Fruit fly (Drosophila melanogaster) whole organism, prepupa: ENCODE measurements around the gene Phs.

Experiments
- Blimp-1 ChIP-seq: fragments of 200-800 bp; sonication (Bioruptor generic); optimal IDR thresholded peaks from 3 replicates; lab custom pipeline; 2017; ENCODE audit warnings: missing biosample characterization, missing genetic modification characterization, mild to moderate bottlenecking, moderate library complexity, missing genetic modification reagents
- CG10669 ChIP-seq: fragments of 200-800 bp; sonication (Bioruptor generic); optimal IDR thresholded peaks from 3 replicates; lab custom pipeline; 2018; ENCODE audit warnings: missing biosample characterization, mild to moderate bottlenecking, missing genetic modification characterization, moderate library complexity
- CG11902 ChIP-seq: fragments of 200-800 bp; sonication (Bioruptor generic); optimal IDR thresholded peaks from 3 replicates; lab custom pipeline; 2016; ENCODE audit warnings: missing biosample characterization, missing genetic modification characterization
- CG15336 ChIP-seq: fragments of 200-800 bp; sonication (Bioruptor generic); IDR thresholded peaks from 2 replicates; pipeline ENCODE4 v1.3.6; 2022; ENCODE audit warnings: missing biosample characterization, missing genetic modification characterization
- CG3032 ChIP-seq: fragments of 200-800 bp; optimal IDR thresholded peaks from 2 replicates; lab custom pipeline; 2019; ENCODE audit warnings: missing biosample characterization, mild to moderate bottlenecking, missing genetic modification characterization, moderate library complexity
- CG3919 ChIP-seq: fragments of 200-800 bp; sonication (Bioruptor generic); optimal IDR thresholded peaks from 3 replicates; lab custom pipeline; 2016; ENCODE audit warnings: missing biosample characterization, missing genetic modification characterization
- CG4318 ChIP-seq: fragments of 200-800 bp; sonication (Bioruptor generic); optimal IDR thresholded peaks from 3 replicates; lab custom pipeline; 2017; ENCODE audit warnings: missing biosample characterization, mild to moderate bottlenecking, missing genetic modification characterization
- CG6276 ChIP-seq: fragments of 200-800 bp; sonication (Bioruptor generic); optimal IDR thresholded peaks from 2 replicates; lab custom pipeline; 2017; ENCODE audit warnings: missing biosample characterization, mild to moderate bottlenecking, missing genetic modification characterization
- CG6792 ChIP-seq: fragments of 200-800 bp; sonication (Bioruptor generic); optimal IDR thresholded peaks from 3 replicates; lab custom pipeline; 2016; ENCODE audit warnings: missing biosample characterization, missing genetic modification characterization
- CG6854 ChIP-seq: fragments of 200-800 bp; sonication (Bioruptor generic); optimal IDR thresholded peaks from 2 replicates; lab custom pipeline; 2017; ENCODE audit warnings: missing biosample characterization, mild to moderate bottlenecking, missing genetic modification characterization
- CG7368 ChIP-seq: fragments of 200-800 bp; sonication (Bioruptor generic); optimal IDR thresholded peaks from 3 replicates; lab custom pipeline; 2016; ENCODE audit warnings: missing biosample characterization, missing genetic modification characterization
- CG8632 ChIP-seq: fragments of 200-800 bp; sonication (Bioruptor generic); optimal IDR thresholded peaks from 3 replicates; lab custom pipeline; 2016; ENCODE audit warnings: missing biosample characterization, missing genetic modification characterization
- CG9139 ChIP-seq: fragments of 200-800 bp; sonication (Bioruptor generic); optimal IDR thresholded peaks from 3 replicates; lab custom pipeline; 2017; ENCODE audit warnings: missing biosample characterization, mild to moderate bottlenecking, missing genetic modification characterization
- Eip75B ChIP-seq: fragments of 200-800 bp; sonication (Bioruptor generic); optimal IDR thresholded peaks from 3 replicates; lab custom pipeline; 2016; ENCODE audit warnings: missing biosample characterization, missing genetic modification characterization
- Eip78C ChIP-seq: fragments of 200-800 bp; sonication (Bioruptor generic); peaks from one replicate; lab custom pipeline; 2016; ENCODE audit warnings: missing biosample characterization, missing genetic modification characterization
- Ets21C ChIP-seq: fragments of 200-800 bp; sonication (Bioruptor generic); optimal IDR thresholded peaks from 3 replicates; lab custom pipeline; 2016; ENCODE audit warnings: missing biosample characterization, missing genetic modification characterization
- Hr38 ChIP-seq: sonication (Bioruptor generic); optimal IDR thresholded peaks from 2 replicates; lab custom pipeline; 2016; ENCODE audit warnings: missing biosample characterization, missing genetic modification characterization
- Hr39 ChIP-seq: fragments of 200-800 bp; sonication (Bioruptor generic); optimal IDR thresholded peaks from 2 replicates; lab custom pipeline; 2016; ENCODE audit warnings: missing biosample characterization, missing genetic modification characterization
- Hr4 ChIP-seq: fragments of 200-800 bp; sonication (Bioruptor generic); optimal IDR thresholded peaks from 3 replicates; lab custom pipeline; 2016; ENCODE audit warnings: missing biosample characterization, missing genetic modification characterization
- Lpt ChIP-seq: fragments of 200-800 bp; sonication (Bioruptor generic); optimal IDR thresholded peaks from 3 replicates; lab custom pipeline; 2016; ENCODE audit warnings: missing biosample characterization, missing genetic modification characterization
- Met ChIP-seq: fragments of 200-800 bp; sonication (Bioruptor generic); optimal IDR thresholded peaks from 3 replicates; lab custom pipeline; 2016; ENCODE audit warnings: missing biosample characterization, missing genetic modification characterization
- OdsH ChIP-seq: fragments of 200-800 bp; sonication (Bioruptor generic); optimal IDR thresholded peaks from 3 replicates; lab custom pipeline; 2016; ENCODE audit warnings: missing biosample characterization, missing genetic modification characterization
- Sox14 ChIP-seq: fragments of 200-800 bp; sonication (Bioruptor generic); optimal IDR thresholded peaks from 3 replicates; lab custom pipeline; 2016; ENCODE audit warnings: missing biosample characterization, missing genetic modification characterization
- Sox15 ChIP-seq: fragments of 200-800 bp; sonication (Bioruptor generic); optimal IDR thresholded peaks from 3 replicates; lab custom pipeline; 2016; ENCODE audit warnings: missing biosample characterization, missing genetic modification characterization
- acj6 ChIP-seq: fragments of 200-800 bp; sonication (Bioruptor generic); optimal IDR thresholded peaks from 3 replicates; lab custom pipeline; 2016; ENCODE audit warnings: missing biosample characterization, missing genetic modification characterization
- dac ChIP-seq: fragments of 200-800 bp; sonication (Bioruptor generic); optimal IDR thresholded peaks from 2 replicates; lab custom pipeline; 2017; ENCODE audit warnings: missing biosample characterization, mild to moderate bottlenecking, missing genetic modification characterization
- dsx ChIP-seq: fragments of 200-800 bp; optimal IDR thresholded peaks from 3 replicates; lab custom pipeline; 2019; ENCODE audit warnings: missing biosample characterization, mild to moderate bottlenecking, missing genetic modification characterization, moderate library complexity; ENCODE audit not compliant: poor library complexity, severe bottlenecking
- eg ChIP-seq: fragments of 200-800 bp; sonication (Bioruptor generic); IDR thresholded peaks from 3 replicates; pipeline ENCODE4 v1.3.6; 2022; ENCODE audit warnings: missing biosample characterization, missing genetic modification characterization
- esn ChIP-seq: fragments of 200-800 bp; sonication (Bioruptor generic); optimal IDR thresholded peaks from 2 replicates; lab custom pipeline; 2016; ENCODE audit warnings: missing biosample characterization, mild to moderate bottlenecking, missing genetic modification characterization, moderate library complexity
- fkh ChIP-seq: fragments of 200-800 bp; sonication (Bioruptor generic); optimal IDR thresholded peaks from 3 replicates; lab custom pipeline; 2017; ENCODE audit warnings: missing biosample characterization, mild to moderate bottlenecking, missing genetic modification characterization, moderate library complexity
- pdm3 ChIP-seq: fragments of 200-800 bp; sonication (Bioruptor generic); optimal IDR thresholded peaks from 3 replicates; lab custom pipeline; 2016; ENCODE audit warnings: missing biosample characterization, missing genetic modification characterization
- ss ChIP-seq, 2 experiments: fragments of 200-800 bp; sonication (Bioruptor generic); optimal IDR thresholded peaks; 2 replicates in 1 of 2; 3 replicates in 1 of 2; lab custom pipeline; 2017 to 2018; ENCODE audit warnings: mild to moderate bottlenecking in 2 of 2, missing biosample characterization in 2 of 2, missing genetic modification characterization in 2 of 2, moderate library complexity in 1 of 2
- topi ChIP-seq: fragments of 200-800 bp; sonication (Bioruptor generic); optimal IDR thresholded peaks from 3 replicates; lab custom pipeline; 2016; ENCODE audit warnings: missing biosample characterization, missing genetic modification characterization
- vri ChIP-seq: fragments of 200-800 bp; sonication (Bioruptor generic); optimal IDR thresholded peaks from 3 replicates; lab custom pipeline; 2016; ENCODE audit warnings: missing biosample characterization, mild to moderate bottlenecking, missing genetic modification characterization

Gene Phs

dm6 chr3L:15597037-15597785, 22.5 kb upstream of the Phs start (continued):
- TF ChIP-seq Sox15 (GFP tag; lab: Kevin White, UChicago), result no peak
- no peak for TF ChIP-seq CG8632 (GFP tag; lab: Kevin White, UChicago)
- TF ChIP-seq CG15336, result no peak
- TF ChIP-seq CG9139 (GFP tag; lab: Kevin White, UChicago), result no peak
- no peak for TF ChIP-seq CG6792 (GFP tag; lab: Kevin White, UChicago)
- no peak for TF ChIP-seq Lpt (GFP tag; lab: Kevin White, UChicago)
- peak; percentile 78 for TF ChIP-seq Eip78C (GFP tag; lab: Kevin White, UChicago)
- no peak for TF ChIP-seq Hr39 (GFP tag; lab: Kevin White, UChicago)
- no peak for TF ChIP-seq dsx (GFP tag; lab: Kevin White, UChicago)
- TF ChIP-seq acj6 (GFP tag; lab: Kevin White, UChicago), result no peak
- TF ChIP-seq OdsH (GFP tag; lab: Kevin White, UChicago), result no peak
- no peak for TF ChIP-seq Ets21C
- peak in 1 of 2 experiments; percentile 47 for TF ChIP-seq ss (GFP tag; optimal IDR thresholded peaks at IDR 0.05; lab: Kevin White, UChicago)
- peak; percentile 31 for TF ChIP-seq Eip75B (GFP tag; lab: Kevin White, UChicago)

dm6 chr3L:15597945-15598344, 21.8 kb upstream of the Phs start:
- no peak for TF ChIP-seq pdm3 (GFP tag; lab: Kevin White, UChicago)
- peak; percentile 69 for TF ChIP-seq fkh

- no peak for TF ChIP-seq CG7368
- no peak for TF ChIP-seq CG3032 (tag; lab: Kevin White, UChicago)
- TF ChIP-seq Blimp-1 (GFP tag; lab: Kevin White, UChicago), result no peak
- no peak for TF ChIP-seq CG6276 (GFP tag; lab: Kevin White, UChicago)
- no peak for TF ChIP-seq CG4318 (GFP tag; lab: Kevin White, UChicago)
- no peak for TF ChIP-seq CG10669 (GFP tag; lab: Kevin White, UChicago)
- no peak for TF ChIP-seq Ets21C
- no peak for TF ChIP-seq CG6792 (GFP tag; lab: Kevin White, UChicago)
- no peak for TF ChIP-seq Sox14
- TF ChIP-seq CG3919 (GFP tag; lab: Kevin White, UChicago), result no peak
- TF ChIP-seq topi (GFP tag; lab: Kevin White, UChicago), result no peak
- TF ChIP-seq Met, result no peak
Measured at dm6 chr3L:15599190-15599589, 20.5 kb upstream of the Phs start.

- TF ChIP-seq acj6 (GFP tag; lab: Kevin White, UChicago) (no peak), vri (GFP tag; lab: Kevin White, UChicago) (no peak), Hr4 (peak; percentile 62), CG10669 (GFP tag; lab: Kevin White, UChicago) (no peak), CG11902 (no peak), topi (GFP tag; lab: Kevin White, UChicago) (no peak), CG15336 (peak; percentile 54), eg (no peak), CG4318 (GFP tag; lab: Kevin White, UChicago) (peak; percentile 28), Hr38 (GFP tag; lab: Kevin White, UChicago) (no peak), esn (GFP tag; lab: Kevin White, UChicago) (peak; percentile 18), dac (no peak), CG6854 (GFP tag; lab: Kevin White, UChicago) (no peak), CG9139 (GFP tag; lab: Kevin White, UChicago) (no peak), CG8632 (GFP tag; lab: Kevin White, UChicago) (no peak)
Measured at dm6 chr3L:15600051-15600450, 19.6 kb upstream of the Phs start.
